Worm (Caenorhabditis elegans): ENCODE measurements around the gene col-117.
A peak's percentile ranks its signal among the peaks of the same experiment; 100 is the strongest.

The col-117 gene

ce11 chrIV:8824145-8824833 is at the start of gene col-117, which contains the start of gene col-3:
col-117 (minus strand) TSS chrIV:8824195.
col-3 (plus strand) TSS chrIV:8824783.
- TF ChIP-seq ceh-24 (tag; optimal IDR thresholded peaks at IDR 0.05) (no peak), unc-3 (GFP tag; conservative IDR thresholded peaks at IDR 0.05) (no peak), unc-3 (tag; optimal IDR thresholded peaks at IDR 0.05) (no peak), dmd-4 (tag; optimal IDR thresholded peaks at IDR 0.05; ENCODE audit: borderline replicate concordance) (no peak), ets-4 (tag; optimal IDR thresholded peaks at IDR 0.05) (no peak), ceh-31 (tag; optimal IDR thresholded peaks at IDR 0.05) (no peak), ztf-16 (tag; optimal IDR thresholded peaks at IDR 0.05) (no peak), hlh-30 (tag; optimal IDR thresholded peaks at IDR 0.05; ENCODE audit: insufficient read depth) (no peak), ceh-45 (GFP tag; IDR thresholded peaks at IDR 0.05) (no peak), nhr-232 (tag; optimal IDR thresholded peaks at IDR 0.05) (no peak), lim-6 (tag; optimal IDR thresholded peaks at IDR 0.05) (no peak), pros-1 (tag; optimal IDR thresholded peaks at IDR 0.05) (no peak)

DNA sequence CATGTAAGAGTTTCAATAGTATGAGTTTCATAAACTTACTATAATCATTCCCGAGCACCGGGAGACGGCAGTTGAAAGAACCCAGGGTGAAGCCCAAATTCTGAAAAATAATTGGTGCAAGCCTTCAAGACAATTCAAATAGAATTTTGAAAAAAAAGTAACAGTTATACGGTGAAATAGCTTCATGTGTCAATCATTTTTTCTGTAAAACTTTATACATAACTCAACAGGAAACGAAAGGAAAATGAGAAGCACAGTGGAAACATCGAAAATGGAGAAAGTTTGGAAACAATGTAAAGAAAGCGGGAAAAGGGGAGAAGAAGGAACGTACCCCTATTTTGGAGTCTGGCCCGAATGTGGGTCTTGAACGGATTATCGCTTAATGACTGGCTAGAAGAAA is 49.0 kb upstream of the col-117 start, which contains the start of gene C09G9.3:
TSS of gene C09G9.3 (minus strand) at position 101 of the 400 bp plus-strand sequence.
- no peak for TF ChIP-seq ceh-45 (GFP tag; IDR thresholded peaks at IDR 0.05)

ce11 chrIV:8869624-8870023 is 45.6 kb upstream of the col-117 start, which contains the start of gene npp-23:
npp-23 (minus strand) TSS chrIV:8869679.
- peak; percentile 7 for TF ChIP-seq elt-2 (tag; optimal IDR thresholded peaks at IDR 0.05)
- TF ChIP-seq ref-2 (tag; optimal IDR thresholded peaks at IDR 0.05): no peak
- TF ChIP-seq sox-2 (GFP tag; IDR thresholded peaks at IDR 0.05): no peak
- peak; percentile 13 for TF ChIP-seq nfya-1 (tag; optimal IDR thresholded peaks at IDR 0.05)
- no peak for TF ChIP-seq unc-3 (GFP tag; conservative IDR thresholded peaks at IDR 0.05)
- no peak for TF ChIP-seq unc-3 (tag; optimal IDR thresholded peaks at IDR 0.05)

- TF ChIP-seq fax-1 (tag; optimal IDR thresholded peaks at IDR 0.05) (no peak), ceh-22 (tag; optimal IDR thresholded peaks at IDR 0.05) (no peak)
These were observed 43.6 kb upstream of the col-117 start for ce11 chrIV:8867562-8867961.

ce11 chrIV:8866092-8866491 is 42.1 kb upstream of the col-117 start:
- TF ChIP-seq rnt-1 (tag; optimal IDR thresholded peaks at IDR 0.05) (peak; percentile 24), ceh-45 (GFP tag; IDR thresholded peaks at IDR 0.05) (no peak), hlh-6 (tag; optimal IDR thresholded peaks at IDR 0.05) (peak; percentile 45), ceh-18 (tag; optimal IDR thresholded peaks at IDR 0.05) (peak; percentile 72), hlh-13 (GFP tag; optimal IDR thresholded peaks at IDR 0.05) (no peak), sdc-2 (tag; optimal IDR thresholded peaks at IDR 0.05) (no peak), ceh-9 (tag; optimal IDR thresholded peaks at IDR 0.05) (no peak), unc-55 (GFP tag; optimal IDR thresholded peaks at IDR 0.05) (peak; percentile 78), ceh-6 (GFP tag; optimal IDR thresholded peaks at IDR 0.05) (no peak), nfya-1 (tag; optimal IDR thresholded peaks at IDR 0.05) (peak; percentile 5), ama-1 (optimal IDR thresholded peaks at IDR 0.05) (no peak)

DNA sequence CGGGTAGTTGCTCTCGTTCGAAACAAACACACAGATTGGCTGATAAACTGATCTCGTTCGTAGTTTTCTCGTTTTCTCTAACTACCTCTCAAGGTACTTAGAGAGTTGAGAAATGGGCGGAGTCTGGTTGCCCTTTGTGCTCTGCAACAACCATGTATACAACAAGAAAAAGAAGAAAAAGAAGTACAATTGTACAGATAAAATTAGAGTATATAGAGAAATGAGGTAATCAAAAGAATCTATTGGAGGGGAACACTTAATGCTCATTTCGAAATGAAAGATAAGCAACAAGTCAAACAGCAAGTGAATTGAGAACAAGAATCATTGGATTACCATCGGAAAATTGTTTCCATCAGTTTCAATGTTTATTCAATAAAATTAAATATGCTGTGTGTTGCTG is 41.3 kb upstream of the col-117 start, which contains the start of gene C09G9.1:
TSS of gene C09G9.1 (minus strand) at position 143 of the 400 bp plus-strand sequence.
- TF ChIP-seq Y22D7AL.16 (tag; optimal IDR thresholded peaks at IDR 0.05): no peak
- no peak for TF ChIP-seq pax-1 (tag; optimal IDR thresholded peaks at IDR 0.05)
- no peak for TF ChIP-seq npax-4 (tag; optimal IDR thresholded peaks at IDR 0.05)
- no peak for TF ChIP-seq hlh-13 (GFP tag; optimal IDR thresholded peaks at IDR 0.05)
- TF ChIP-seq elt-4 (tag; optimal IDR thresholded peaks at IDR 0.05): no peak
- no peak for TF ChIP-seq dve-1 (tag; optimal IDR thresholded peaks at IDR 0.05)
- no peak for TF ChIP-seq ceh-22 (tag; optimal IDR thresholded peaks at IDR 0.05)
- no peak for TF ChIP-seq ztf-16 (tag; optimal IDR thresholded peaks at IDR 0.05)
- no peak for TF ChIP-seq ahr-1 (tag; optimal IDR thresholded peaks at IDR 0.05)
- no peak for TF ChIP-seq ceh-9 (tag; optimal IDR thresholded peaks at IDR 0.05)
- TF ChIP-seq mec-3 (tag; optimal IDR thresholded peaks at IDR 0.05; ENCODE audit: borderline replicate concordance): no peak
- no peak for TF ChIP-seq ceh-18 (tag; optimal IDR thresholded peaks at IDR 0.05)
- TF ChIP-seq pqm-1 (tag; optimal IDR thresholded peaks at IDR 0.05): no peak
- no peak for TF ChIP-seq pha-2 (tag; optimal IDR thresholded peaks at IDR 0.05)
- TF ChIP-seq hlh-15 (tag; optimal IDR thresholded peaks at IDR 0.05): no peak

Measured in whole organism, late embryonic.